Fruit fly (Drosophila melanogaster) whole organism, embryonic: ENCODE data around the gene CG43060.
"Not testable (repeated sequence)": the region's sequence is repeated elsewhere in the genome, so short reads cannot be mapped to it uniquely, and the experiment has no call there.

Experiments used
- CG7839 ChIP-seq: fragments of 200-800 bp; sonication (Bioruptor generic); optimal IDR thresholded peaks from 3 replicates; lab custom pipeline; 2018; ENCODE audit warnings: missing biosample characterization, mild to moderate bottlenecking, missing genetic modification characterization, moderate library complexity
- az2 ChIP-seq: fragments of 200-800 bp; sonication (Bioruptor generic); optimal IDR thresholded peaks from 3 replicates; lab custom pipeline; 2016; ENCODE audit warnings: missing biosample characterization, missing genetic modification characterization
- nerfin-1 ChIP-seq: fragments of 200-800 bp; sonication (Bioruptor generic); optimal IDR thresholded peaks from 3 replicates; lab custom pipeline; 2019; ENCODE audit warnings: missing biosample characterization, mild to moderate bottlenecking, missing genetic modification characterization, moderate library complexity

DNA sequence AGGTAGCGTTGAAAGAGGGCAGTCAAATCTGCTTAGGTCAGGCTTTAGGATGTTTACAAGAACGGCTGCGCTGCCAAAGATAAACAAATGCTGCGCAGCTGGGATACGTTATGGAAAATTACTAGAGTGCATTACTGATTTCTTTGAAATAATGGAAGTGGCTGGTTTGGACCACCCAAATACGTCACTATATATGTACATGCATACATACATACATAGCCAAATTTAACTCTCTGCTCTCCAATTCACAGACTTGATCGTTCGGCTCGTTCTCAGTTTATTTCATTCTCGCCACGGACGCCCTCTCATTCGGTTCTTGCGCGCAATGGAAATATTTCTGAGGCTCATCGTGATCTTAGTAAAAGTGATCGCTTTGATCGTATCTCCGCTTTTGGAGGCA, 52.8 kb downstream of the CG43060 start, which contains the start of gene CG7900:
- not testable (repeated sequence) for TF ChIP-seq az2 (GFP tag; lab: Kevin White, UChicago); CG7839 (tag; lab: Kevin White, UChicago); nerfin-1 (tag; lab: Kevin White, UChicago)
